Worm (Caenorhabditis elegans) whole organism, young adult: Measurements from ENCODE around the gene Y119D3B.14.

Experiments
- C06A6.2 ChIP-seq: fragments of 200-800 bp; sonication (Bioruptor generic); conservative IDR thresholded peaks from 2 replicates; pipeline ENCODE4 v1.3.6; 2022; ENCODE audit warnings: missing genetic modification characterization, missing compliant biosample characterization
- C17E4.6 ChIP-seq: fragments of 200-800 bp; sonication (Bioruptor generic); IDR thresholded peaks from 2 replicates; pipeline ENCODE4 v1.3.6; 2022; ENCODE audit warnings: missing genetic modification reagents, missing genetic modification characterization, missing compliant biosample characterization
- D2030.7 ChIP-seq: fragments of 200-800 bp; sonication (Bioruptor generic); IDR thresholded peaks from 2 replicates; pipeline ENCODE4 v1.3.6; 2022; ENCODE audit warnings: missing genetic modification reagents, missing genetic modification characterization, missing compliant biosample characterization
- F22D6.2 ChIP-seq: sonication (generic microtip); optimal IDR thresholded peaks from 2 replicates; lab custom pipeline; 2016; ENCODE audit warnings: mild to moderate bottlenecking, missing genetic modification characterization, missing compliant biosample characterization
- F33H1.4 ChIP-seq: fragments of 200-800 bp; sonication (Bioruptor generic); IDR thresholded peaks from 2 replicates; pipeline ENCODE4 v1.3.6; 2022; ENCODE audit warnings: missing genetic modification reagents, missing genetic modification characterization, missing compliant biosample characterization
- F57A8.1 ChIP-seq: fragments of 200-800 bp; sonication (Bioruptor generic); optimal IDR thresholded peaks from 2 replicates; lab custom pipeline; 2018; ENCODE audit warnings: mild to moderate bottlenecking, missing genetic modification characterization, moderate library complexity, missing compliant biosample characterization
- Y53G8AR.9 ChIP-seq: fragments of 200-800 bp; sonication (Bioruptor generic); conservative IDR thresholded peaks from 2 replicates; pipeline ENCODE4 v1.3.6; 2022; ENCODE audit warnings: missing genetic modification reagents, missing genetic modification characterization, missing compliant biosample characterization
- Y56A3A.18 ChIP-seq: fragments of 200-800 bp; sonication (Bioruptor generic); IDR thresholded peaks from 2 replicates; pipeline ENCODE4 v1.3.6; 2022; ENCODE audit warnings: missing genetic modification reagents, missing genetic modification characterization, missing compliant biosample characterization
- Y79H2A.3 ChIP-seq: fragments of 200-800 bp; sonication (Bioruptor generic); conservative IDR thresholded peaks from 2 replicates; pipeline ENCODE4 v1.3.6; 2022; ENCODE audit warnings: missing genetic modification reagents, missing genetic modification characterization, missing compliant biosample characterization
- ama-1 ChIP-seq, 3 experiments: fragments of 150-350 bp in 1 of 3; sonication (generic microtip) in 2 of 3; optimal IDR thresholded peaks; 2 replicates each; lab custom pipeline; 2014 to 2018; ENCODE audit warnings: missing biosample characterization in 2 of 3, missing genetic modification characterization in 2 of 3, missing genetic modification reagents in 2 of 3
- aptf-3 ChIP-seq: fragments of 200-800 bp; sonication (Bioruptor generic); IDR thresholded peaks from 2 replicates; pipeline ENCODE4 v1.3.6; 2022; ENCODE audit warnings: missing genetic modification characterization, missing compliant biosample characterization
- attf-3 ChIP-seq: fragments of 200-800 bp; sonication (Bioruptor generic); conservative IDR thresholded peaks from 2 replicates; pipeline ENCODE4 v1.3.6; 2022; ENCODE audit warnings: missing genetic modification reagents, missing genetic modification characterization, missing compliant biosample characterization
- bed-1 ChIP-seq: fragments of 200-800 bp; sonication (Bioruptor generic); IDR thresholded peaks from 2 replicates; pipeline ENCODE4 v1.3.6; 2022; ENCODE audit warnings: missing genetic modification reagents, missing genetic modification characterization, missing compliant biosample characterization
- bed-2 ChIP-seq: fragments of 200-800 bp; sonication (Bioruptor generic); IDR thresholded peaks from 2 replicates; pipeline ENCODE4 v1.3.6; 2022; ENCODE audit warnings: missing genetic modification reagents, missing genetic modification characterization, missing compliant biosample characterization
- ceh-100 ChIP-seq: fragments of 200-800 bp; sonication (Bioruptor generic); IDR thresholded peaks from 2 replicates; pipeline ENCODE4 v1.3.6; 2022; ENCODE audit warnings: missing genetic modification reagents, missing genetic modification characterization, missing compliant biosample characterization
- ceh-40 ChIP-seq: fragments of 200-800 bp; sonication (Bioruptor generic); IDR thresholded peaks from 2 replicates; pipeline ENCODE4 v1.3.6; 2022; ENCODE audit warnings: missing genetic modification characterization, missing compliant biosample characterization
- ceh-91 ChIP-seq: fragments of 200-800 bp; sonication (Bioruptor generic); IDR thresholded peaks from 2 replicates; pipeline ENCODE4 v1.3.6; 2022; ENCODE audit warnings: missing genetic modification reagents, missing genetic modification characterization, missing compliant biosample characterization
- dox-1 ChIP-seq: fragments of 200-800 bp; sonication (Bioruptor generic); IDR thresholded peaks from 2 replicates; pipeline ENCODE4 v1.3.6; 2022; ENCODE audit warnings: missing genetic modification reagents, missing genetic modification characterization, missing compliant biosample characterization
- dpl-1 ChIP-seq: fragments of 150-350 bp; optimal IDR thresholded peaks from 2 replicates; lab custom pipeline; 2014; ENCODE audit warnings: missing biosample characterization, missing genetic modification reagents, missing genetic modification characterization
- egl-44 ChIP-seq: fragments of 200-800 bp; sonication (Bioruptor generic); IDR thresholded peaks from 2 replicates; pipeline ENCODE4 v1.3.6; 2022; ENCODE audit warnings: missing genetic modification reagents, missing genetic modification characterization, missing compliant biosample characterization
- egrh-3 ChIP-seq: fragments of 200-800 bp; sonication (Bioruptor generic); IDR thresholded peaks from 2 replicates; pipeline ENCODE4 v1.3.6; 2022; ENCODE audit warnings: missing genetic modification reagents, missing genetic modification characterization, missing compliant biosample characterization
- ekl-4 ChIP-seq: fragments of 200-800 bp; sonication (Bioruptor generic); IDR thresholded peaks from 2 replicates; pipeline ENCODE4 v1.3.6; 2022; ENCODE audit warnings: missing genetic modification reagents, missing genetic modification characterization, missing compliant biosample characterization
- ets-4 ChIP-seq: fragments of 200-800 bp; sonication (Bioruptor generic); optimal IDR thresholded peaks from 2 replicates; lab custom pipeline; 2018; ENCODE audit warnings: mild to moderate bottlenecking, missing genetic modification characterization, missing compliant biosample characterization
- gei-17 ChIP-seq: fragments of 200-800 bp; sonication (Bioruptor generic); optimal IDR thresholded peaks from 2 replicates; lab custom pipeline; 2018; ENCODE audit warnings: mild to moderate bottlenecking, missing genetic modification characterization, missing compliant biosample characterization
- hlh-12 ChIP-seq: sonication (generic microtip); optimal IDR thresholded peaks from 2 replicates; lab custom pipeline; 2016; ENCODE audit warnings: missing genetic modification characterization, missing compliant biosample characterization
- hmg-1.2 ChIP-seq: fragments of 200-800 bp; sonication (Bioruptor generic); IDR thresholded peaks from 2 replicates; pipeline ENCODE4 v1.3.6; 2022; ENCODE audit warnings: missing genetic modification reagents, missing genetic modification characterization, missing compliant biosample characterization
- lag-1 ChIP-seq: fragments of 200-800 bp; sonication (Bioruptor generic); IDR thresholded peaks from 2 replicates; pipeline ENCODE4 v1.3.6; 2022; ENCODE audit warnings: missing genetic modification reagents, missing genetic modification characterization, missing compliant biosample characterization
- lin-26 ChIP-seq: fragments of 200-800 bp; sonication (Bioruptor generic); IDR thresholded peaks from 2 replicates; pipeline ENCODE4 v1.3.6; 2022; ENCODE audit warnings: missing genetic modification reagents, missing genetic modification characterization, missing compliant biosample characterization
- lin-54 ChIP-seq: fragments of 200-800 bp; sonication (Bioruptor generic); optimal IDR thresholded peaks from 2 replicates; lab custom pipeline; 2018; ENCODE audit warnings: mild to moderate bottlenecking, missing genetic modification characterization, missing compliant biosample characterization
- lsl-1 ChIP-seq: fragments of 200-800 bp; sonication (Bioruptor generic); optimal IDR thresholded peaks from 2 replicates; lab custom pipeline; 2018; ENCODE audit warnings: mild to moderate bottlenecking, missing genetic modification characterization, moderate library complexity, missing compliant biosample characterization
- madf-3 ChIP-seq: fragments of 200-800 bp; sonication (Bioruptor generic); IDR thresholded peaks from 2 replicates; pipeline ENCODE4 v1.3.6; 2022; ENCODE audit warnings: missing genetic modification reagents, missing genetic modification characterization, missing compliant biosample characterization
- mcd-1 ChIP-seq: fragments of 200-800 bp; sonication (Bioruptor generic); IDR thresholded peaks from 2 replicates; pipeline ENCODE4 v1.3.6; 2022; ENCODE audit warnings: missing genetic modification reagents, missing genetic modification characterization, missing compliant biosample characterization
- mxl-1 ChIP-seq: sonication (generic microtip); optimal IDR thresholded peaks from 2 replicates; lab custom pipeline; 2016; ENCODE audit warnings: missing genetic modification characterization, missing compliant biosample characterization
- nfya-2 ChIP-seq: fragments of 200-800 bp; sonication (Bioruptor generic); IDR thresholded peaks from 2 replicates; pipeline ENCODE4 v1.3.6; 2022; ENCODE audit warnings: missing genetic modification reagents, missing genetic modification characterization, missing compliant biosample characterization
- nfyb-1 ChIP-seq: fragments of 200-800 bp; sonication (Bioruptor generic); IDR thresholded peaks from 2 replicates; pipeline ENCODE4 v1.3.6; 2022; ENCODE audit warnings: missing genetic modification reagents, missing genetic modification characterization, missing compliant biosample characterization
- nhr-120 ChIP-seq: fragments of 200-800 bp; sonication (Bioruptor generic); IDR thresholded peaks from 2 replicates; pipeline ENCODE4 v1.3.6; 2022; ENCODE audit warnings: missing genetic modification characterization, missing compliant biosample characterization
- nhr-179 ChIP-seq: sonication (generic microtip); optimal IDR thresholded peaks from 2 replicates; lab custom pipeline; 2016; ENCODE audit warnings: mild to moderate bottlenecking, missing genetic modification characterization, missing compliant biosample characterization
- nhr-27 ChIP-seq: fragments of 200-800 bp; sonication (Bioruptor generic); optimal IDR thresholded peaks from 2 replicates; lab custom pipeline; 2018; ENCODE audit warnings: mild to moderate bottlenecking, missing genetic modification characterization, moderate library complexity, missing compliant biosample characterization
- nhr-90 ChIP-seq: sonication (generic microtip); optimal IDR thresholded peaks from 2 replicates; lab custom pipeline; 2016; ENCODE audit warnings: missing genotype, mild to moderate bottlenecking, missing genetic modification characterization, missing compliant biosample characterization
- pbrm-1 ChIP-seq: fragments of 200-800 bp; sonication (Bioruptor generic); IDR thresholded peaks from 2 replicates; pipeline ENCODE4 v1.3.6; 2022; ENCODE audit warnings: missing genetic modification reagents, missing genetic modification characterization, missing compliant biosample characterization
- snpc-1.3 ChIP-seq: sonication (generic microtip); optimal IDR thresholded peaks from 2 replicates; lab custom pipeline; 2017; ENCODE audit warnings: missing genetic modification characterization, mild to moderate bottlenecking, missing compliant biosample characterization, antibody characterized with exemption, moderate library complexity, missing genotype, missing genetic modification reagents; ENCODE audit not compliant: insufficient read depth
- snpc-4 ChIP-seq, 5 experiments: fragments of 150-350 bp in 1 of 5; sonication (generic microtip) in 4 of 5; optimal IDR thresholded peaks; 2 replicates each; lab custom pipeline; 2014 to 2018; ENCODE audit warnings: missing genetic modification characterization in 5 of 5, missing biosample characterization in 3 of 5, antibody characterized with exemption in 2 of 5, mild to moderate bottlenecking in 2 of 5, missing compliant biosample characterization in 2 of 5, missing genotype in 2 of 5, moderate library complexity in 2 of 5, missing genetic modification reagents in 1 of 5
- tbp1 ChIP-seq: fragments of 200-800 bp; sonication (Bioruptor generic); optimal IDR thresholded peaks from 2 replicates; lab custom pipeline; 2018; ENCODE audit warnings: mild to moderate bottlenecking, missing genetic modification characterization, missing compliant biosample characterization
- zfh-2 ChIP-seq: fragments of 200-800 bp; sonication (Bioruptor generic); conservative IDR thresholded peaks from 2 replicates; pipeline ENCODE4 v1.3.6; 2022; ENCODE audit warnings: missing genetic modification reagents, missing genetic modification characterization, missing compliant biosample characterization
- ztf-18 ChIP-seq: sonication (generic microtip); optimal IDR thresholded peaks from 2 replicates; lab custom pipeline; 2016; ENCODE audit warnings: missing genotype, mild to moderate bottlenecking, missing genetic modification characterization, missing compliant biosample characterization

Gene Y119D3B.14

DNA sequence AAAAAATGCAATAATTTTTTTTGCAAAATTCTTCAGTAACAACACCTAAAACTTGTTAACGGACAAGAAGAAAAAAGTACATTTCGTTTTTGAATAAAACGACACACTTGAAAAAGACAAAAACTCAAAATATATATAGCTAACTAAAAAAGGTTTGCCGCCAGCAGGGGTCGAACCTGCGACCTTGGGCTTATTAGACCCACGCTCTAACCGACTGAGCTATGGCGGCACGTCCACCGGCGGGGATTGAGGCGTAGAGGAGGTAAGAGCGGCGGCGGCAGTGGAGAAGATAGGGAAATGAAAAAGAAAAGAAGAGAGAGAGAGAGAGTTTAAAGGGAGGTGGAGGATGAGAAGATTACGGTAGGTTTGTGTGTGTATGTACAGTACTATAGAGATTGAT, 24.6 kb upstream of the Y119D3B.14 start (continued):
- no peak for TF ChIP-seq nfya-2 (GFP tag; lab: Robert Waterston, UW)
- TF ChIP-seq attf-3 (GFP tag; lab: Robert Waterston, UW) = no peak
- TF ChIP-seq lag-1 (GFP tag; lab: Robert Waterston, UW) = no peak
- TF ChIP-seq lsl-1 (GFP tag; lab: Kevin White, UChicago) = peak; percentile 9
- 0 out of 2 replicates have a peak, but pooled peaks have one; percentile 34 for TF ChIP-seq Y56A3A.18 (GFP tag; lab: Robert Waterston, UW)
- TF ChIP-seq nhr-179 (tag; lab: Kevin White, UChicago) = no peak
- peak; percentile 42 for TF ChIP-seq ztf-18 (tag; lab: Kevin White, UChicago)
- TF ChIP-seq lin-54 (GFP tag; lab: Kevin White, UChicago) = peak; percentile 24
- no peak for TF ChIP-seq hlh-12 (tag; lab: Kevin White, UChicago)
- peak; percentile 47; the same call in 1 of the 2 replicates for TF ChIP-seq dox-1
- peak; percentile 51 for TF ChIP-seq D2030.7 (GFP tag; lab: Robert Waterston, UW)
- no peak for TF ChIP-seq F22D6.2 (tag; lab: Kevin White, UChicago)
- no peak for TF ChIP-seq ceh-40 (GFP tag; lab: Robert Waterston, UW)
- no peak for TF ChIP-seq egl-44 (GFP tag; lab: Robert Waterston, UW)
- peak; percentile 91 for TF ChIP-seq tbp1
- TF ChIP-seq mcd-1 (GFP tag; lab: Robert Waterston, UW) = peak; percentile 42
- no peak for TF ChIP-seq ekl-4 (GFP tag; lab: Robert Waterston, UW)
- TF ChIP-seq Y53G8AR.9 = peak; percentile 36; the same call in 1 of the 2 replicates
- TF ChIP-seq pbrm-1 (GFP tag; lab: Robert Waterston, UW) = peak; percentile 52; the same call in 1 of the 2 replicates
- no peak for TF ChIP-seq ets-4
- TF ChIP-seq egrh-3 (GFP tag; lab: Robert Waterston, UW) = peak; percentile 52
- peak; percentile 8 for TF ChIP-seq dpl-1 (GFP tag; lab: Kevin White, UChicago)
- TF ChIP-seq nhr-120 (GFP tag; lab: Robert Waterston, UW) = no peak
- TF ChIP-seq lin-26 (GFP tag; lab: Robert Waterston, UW) = peak; percentile 73; the same call in 1 of the 2 replicates
- TF ChIP-seq ceh-91 = no peak
- no peak for TF ChIP-seq gei-17 (GFP tag; lab: Kevin White, UChicago)
- TF ChIP-seq C06A6.2 = no peak
- 0 out of 2 replicates have a peak, but pooled peaks have one; percentile 45 for TF ChIP-seq nfyb-1 (GFP tag; lab: Robert Waterston, UW)
- TF ChIP-seq snpc-1.3 = peak; percentile 38
- no peak for TF ChIP-seq F57A8.1 (GFP tag; lab: Kevin White, UChicago)
- no peak for TF ChIP-seq ama-1 (optimal IDR thresholded peaks at IDR 0.05; lab: Kevin White, UChicago)
- no peak for TF ChIP-seq ama-1 (GFP tag; optimal IDR thresholded peaks at IDR 0.05; lab: Kevin White, UChicago)
- TF ChIP-seq mxl-1 (tag; lab: Kevin White, UChicago) = peak; percentile 25
- peak; percentile 36 for TF ChIP-seq nhr-90
- peak; percentile 47 for TF ChIP-seq hmg-1.2 (GFP tag; lab: Robert Waterston, UW)
- no peak for TF ChIP-seq madf-3
- TF ChIP-seq Y79H2A.3 (GFP tag; lab: Robert Waterston, UW) = no peak
- TF ChIP-seq ceh-100 (GFP tag; lab: Robert Waterston, UW) = no peak
- no peak for TF ChIP-seq bed-1
- TF ChIP-seq nhr-27 (tag; lab: Kevin White, UChicago) = no peak
- TF ChIP-seq zfh-2 (GFP tag; lab: Robert Waterston, UW) = peak; percentile 49; the same call in 1 of the 2 replicates
- TF ChIP-seq aptf-3 (GFP tag; lab: Robert Waterston, UW) = no peak
- TF ChIP-seq C17E4.6 (GFP tag; lab: Robert Waterston, UW) = no peak
- TF ChIP-seq F33H1.4 (GFP tag; lab: Robert Waterston, UW) = no peak
- TF ChIP-seq bed-2 (GFP tag; lab: Robert Waterston, UW) = no peak
- TF ChIP-seq snpc-4 (GFP tag; optimal IDR thresholded peaks at IDR 0.05; lab: Kevin White, UChicago) = no peak
- peak in 1 of 4 experiments; percentile 25 for TF ChIP-seq snpc-4 (tag; optimal IDR thresholded peaks at IDR 0.05; lab: Kevin White, UChicago)
